Worm (Caenorhabditis elegans) whole organism, L4/young adult: ENCODE results near the gene C15B12.4.

ENCODE experiments used
- W03F9.2 ChIP-seq: fragments of 150-350 bp; optimal IDR thresholded peaks from 2 replicates; lab custom pipeline; 2014; ENCODE audit warnings: missing biosample characterization, missing genetic modification characterization
- dao-5 ChIP-seq: sonication (generic microtip); optimal IDR thresholded peaks from 2 replicates; lab custom pipeline; 2016; ENCODE audit warnings: missing genotype, missing genetic modification characterization, moderate library complexity, missing compliant biosample characterization
- him-1 ChIP-seq: sonication (generic microtip); optimal IDR thresholded peaks from 2 replicates; lab custom pipeline; 2016; ENCODE audit warnings: missing genotype, missing genetic modification reagents, missing genetic modification characterization, missing compliant biosample characterization

The C15B12.4 gene

ce11 chrX:6450839-6451491 is 22.6 kb downstream of the C15B12.4 start, which contains the start of the genes grl-6 and K10C2.6:
grl-6 (minus strand) TSS chrX:6450939.
K10C2.6 (plus strand) TSS chrX:6451441.
- TF ChIP-seq dao-5 (tag; lab: Kevin White, UChicago): no peak
- TF ChIP-seq him-1 (tag; lab: Kevin White, UChicago): no peak
- TF ChIP-seq W03F9.2 (tag; lab: Kevin White, UChicago): no peak

- TF ChIP-seq W03F9.2 (tag; lab: Kevin White, UChicago): no peak
- no peak for TF ChIP-seq him-1 (tag; lab: Kevin White, UChicago)
- no peak for TF ChIP-seq dao-5 (tag; lab: Kevin White, UChicago)
These were observed 24.6 kb downstream of the C15B12.4 start, which contains the start of gene fah-1 for ce11 chrX:6448866-6449400. fah-1 (minus strand) TSS chrX:6448916.

ce11 chrX:6446564-6446963 is 27.0 kb downstream of the C15B12.4 start, which contains the start of gene asp-14:
asp-14 (minus strand) TSS chrX:6446664.
- no peak for TF ChIP-seq him-1 (tag; lab: Kevin White, UChicago)
- no peak for TF ChIP-seq dao-5 (tag; lab: Kevin White, UChicago)
- no peak for TF ChIP-seq W03F9.2 (tag; lab: Kevin White, UChicago)

ce11 chrX:6445239-6445638 is 28.3 kb downstream of the C15B12.4 start:
- no peak for TF ChIP-seq dao-5 (tag; lab: Kevin White, UChicago)
- TF ChIP-seq him-1 (tag; lab: Kevin White, UChicago): no peak
- TF ChIP-seq W03F9.2 (tag; lab: Kevin White, UChicago): no peak

ce11 chrX:6443373-6443772 is 30.2 kb downstream of the C15B12.4 start, which contains the start of gene K10C2.7:
K10C2.7 (minus strand) TSS chrX:6443473.
- TF ChIP-seq W03F9.2 (tag; lab: Kevin White, UChicago) (no peak), dao-5 (tag; lab: Kevin White, UChicago) (no peak), him-1 (tag; lab: Kevin White, UChicago) (no peak)

- TF ChIP-seq dao-5 (tag; lab: Kevin White, UChicago) (no peak), W03F9.2 (tag; lab: Kevin White, UChicago) (no peak), him-1 (tag; lab: Kevin White, UChicago) (no peak)
These were observed 33.1 kb downstream of the C15B12.4 start, which contains the start of gene K10C2.14 for ce11 chrX:6440464-6440863. K10C2.14 (minus strand) TSS chrX:6440564.

- no peak for TF ChIP-seq W03F9.2 (tag; lab: Kevin White, UChicago)
- TF ChIP-seq dao-5 (tag; lab: Kevin White, UChicago): no peak
- TF ChIP-seq him-1 (tag; lab: Kevin White, UChicago): no peak
These were observed 36.0 kb downstream of the C15B12.4 start, which contains the start of gene K10C2.8 for ce11 chrX:6437545-6437944. K10C2.8 (minus strand) TSS chrX:6437645.

ce11 chrX:6435812-6436211 is 37.7 kb downstream of the C15B12.4 start:
- TF ChIP-seq dao-5 (tag; lab: Kevin White, UChicago): no peak
- TF ChIP-seq him-1 (tag; lab: Kevin White, UChicago): no peak
- no peak for TF ChIP-seq W03F9.2 (tag; lab: Kevin White, UChicago)

ce11 chrX:6433688-6434087 is 39.9 kb downstream of the C15B12.4 start, which contains the start of gene K10C2.2:
K10C2.2 (minus strand) TSS chrX:6433788.
- TF ChIP-seq dao-5 (tag; lab: Kevin White, UChicago): no peak
- no peak for TF ChIP-seq him-1 (tag; lab: Kevin White, UChicago)
- TF ChIP-seq W03F9.2 (tag; lab: Kevin White, UChicago): no peak

- TF ChIP-seq dao-5 (tag; lab: Kevin White, UChicago): no peak
- TF ChIP-seq him-1 (tag; lab: Kevin White, UChicago): no peak
- TF ChIP-seq W03F9.2 (tag; lab: Kevin White, UChicago): no peak
These were observed 43.0 kb downstream of the C15B12.4 start, which contains the start of gene ctsa-2 for ce11 chrX:6430510-6430909. ctsa-2 (minus strand) TSS chrX:6430610.

- TF ChIP-seq him-1 (tag; lab: Kevin White, UChicago) (no peak), W03F9.2 (tag; lab: Kevin White, UChicago) (no peak), dao-5 (tag; lab: Kevin White, UChicago) (no peak)
These were observed 44.0 kb downstream of the C15B12.4 start for ce11 chrX:6429552-6429951.

- TF ChIP-seq W03F9.2 (tag; lab: Kevin White, UChicago) (no peak), dao-5 (tag; lab: Kevin White, UChicago) (no peak), him-1 (tag; lab: Kevin White, UChicago) (no peak)
These were observed 46.4 kb downstream of the C15B12.4 start for ce11 chrX:6427147-6427546.

- TF ChIP-seq him-1 (tag; lab: Kevin White, UChicago) (no peak), W03F9.2 (tag; lab: Kevin White, UChicago) (no peak), dao-5 (tag; lab: Kevin White, UChicago) (no peak)
These were observed 52.9 kb downstream of the C15B12.4 start, which contains the start of gene K10C2.12 for ce11 chrX:6420681-6421080. K10C2.12 (minus strand) TSS chrX:6420781.
